Fruit fly (Drosophila melanogaster): ENCODE measurements around the gene Hsp23.
A peak's percentile ranks its signal among the peaks of the same experiment; 100 is the strongest.

Gene Hsp23

DNA sequence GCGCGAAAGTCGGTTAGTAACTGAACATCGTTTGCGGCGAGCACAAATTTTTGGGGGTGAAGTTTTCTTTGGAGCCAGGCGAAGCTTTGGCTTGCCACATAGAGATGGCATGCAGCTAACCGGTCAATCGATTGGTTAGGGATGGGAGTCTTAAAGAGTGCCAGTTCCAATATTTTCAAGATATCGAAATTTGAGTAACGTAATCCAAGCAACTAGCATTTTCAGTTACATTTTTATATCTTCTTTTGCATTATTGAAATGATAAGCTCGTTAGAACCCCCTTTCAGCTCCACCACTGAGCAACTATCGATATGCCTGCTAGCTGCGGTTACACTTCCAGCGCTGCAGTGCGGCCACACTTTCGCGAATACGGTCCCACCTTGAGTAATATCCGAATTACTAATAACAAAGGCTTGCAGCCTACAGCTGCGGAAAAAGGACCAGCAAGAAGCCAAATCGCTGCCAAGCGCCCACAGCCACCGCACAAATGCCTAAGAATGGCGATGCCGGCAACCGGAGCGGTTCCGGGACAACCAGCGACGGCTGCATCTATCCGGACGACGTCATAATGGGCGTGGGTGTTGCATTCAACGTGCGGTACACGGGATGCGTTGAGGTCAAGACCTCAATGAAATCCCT, 45.1 kb downstream of the Hsp23 start, which contains the start of the genes Atat and Shc (continued):
- TF ChIP-seq crp (GFP tag; optimal IDR thresholded peaks at IDR 0.05): peak in 1 of 2 experiments; percentile 77
- peak; percentile 93 for TF ChIP-seq Dll (GFP tag; IDR thresholded peaks at IDR 0.05; ENCODE audit: partially characterized antibody)
- TF ChIP-seq Hsf (GFP tag; optimal IDR thresholded peaks at IDR 0.05): peak; percentile 100
- TF ChIP-seq CHES-1-like (GFP tag; optimal IDR thresholded peaks at IDR 0.05): peak; percentile 100
- peak; percentile 16 to 80 for TF ChIP-seq insv (GFP tag; optimal IDR thresholded peaks at IDR 0.05)
- peak; percentile 98 for TF ChIP-seq aop (GFP tag; IDR thresholded peaks at IDR 0.05)
- TF ChIP-seq CG3995 (GFP tag; optimal IDR thresholded peaks at IDR 0.05): peak; percentile 88
- TF ChIP-seq E2f2 (GFP tag; IDR thresholded peaks at IDR 0.05): peak; percentile 86
- TF ChIP-seq CG7271 (tag; optimal IDR thresholded peaks at IDR 0.05): peak; percentile 96
- TF ChIP-seq amos (GFP tag; IDR thresholded peaks at IDR 0.05; ENCODE audit: partially characterized antibody): peak; percentile 88
- peak; percentile 99 for TF ChIP-seq Side (GFP tag; optimal IDR thresholded peaks at IDR 0.05)
- peak; percentile 85 for TF ChIP-seq abd-A (tag; optimal IDR thresholded peaks at IDR 0.05)
- TF ChIP-seq hb (GFP tag; IDR thresholded peaks at IDR 0.05; ENCODE audit: partially characterized antibody): peak; percentile 86
- peak; percentile 99 for TF ChIP-seq Atf6 (GFP tag; IDR thresholded peaks at IDR 0.05)
- peak; percentile 97 for TF ChIP-seq CG10979 (tag; optimal IDR thresholded peaks at IDR 0.05)
- TF ChIP-seq CG9727 (GFP tag; optimal IDR thresholded peaks at IDR 0.05): peak; percentile 99
- peak; percentile 96 for TF ChIP-seq CG18262 (tag; optimal IDR thresholded peaks at IDR 0.05)
- peak; percentile 100 for TF ChIP-seq slbo (GFP tag; IDR thresholded peaks at IDR 0.05)
- no peak for TF ChIP-seq pan (optimal IDR thresholded peaks at IDR 0.05)
- TF ChIP-seq pan (GFP tag; optimal IDR thresholded peaks at IDR 0.05 in 1 of 2, IDR thresholded peaks at IDR 0.05 in 1 of 2): peak in 1 of 2 experiments; percentile 99
- TF ChIP-seq CG2712 (tag; optimal IDR thresholded peaks at IDR 0.05): peak; percentile 98
- TF ChIP-seq ap (GFP tag; IDR thresholded peaks at IDR 0.05): peak; percentile 99
- TF ChIP-seq lmd (GFP tag; IDR thresholded peaks at IDR 0.05): peak; percentile 100
- peak; percentile 99 for TF ChIP-seq CG8089 (GFP tag; optimal IDR thresholded peaks at IDR 0.05)
- peak; percentile 100 for TF ChIP-seq CG9215 (GFP tag; IDR thresholded peaks at IDR 0.05)
- TF ChIP-seq CG16815 (GFP tag; optimal IDR thresholded peaks at IDR 0.05): peak; percentile 100
- peak; percentile 92 for TF ChIP-seq gcm (GFP tag; optimal IDR thresholded peaks at IDR 0.05)
- peak; percentile 99 for TF ChIP-seq gro (GFP tag; optimal IDR thresholded peaks at IDR 0.05)
- peak; percentile 91 for TF ChIP-seq Jarid2 (GFP tag; optimal IDR thresholded peaks at IDR 0.05)
- TF ChIP-seq CG33213 (GFP tag; optimal IDR thresholded peaks at IDR 0.05): peak; percentile 99
- TF ChIP-seq CG6175 (GFP tag; IDR thresholded peaks at IDR 0.05): peak; percentile 99
- TF ChIP-seq NFAT (GFP tag; IDR thresholded peaks at IDR 0.05): peak; percentile 100
- no peak for TF ChIP-seq br (optimal IDR thresholded peaks at IDR 0.05)
- TF ChIP-seq CG14014 (GFP tag; IDR thresholded peaks at IDR 0.05): peak; percentile 99
- peak; percentile 71; the same call in 1 of the 2 replicates for TF ChIP-seq bbx (GFP tag; IDR thresholded peaks at IDR 0.05; ENCODE audit: partially characterized antibody)
- TF ChIP-seq CG11085 (GFP tag; IDR thresholded peaks at IDR 0.05): peak; percentile 100
- TF ChIP-seq Hr39 (optimal IDR thresholded peaks at IDR 0.05): no peak
- peak; percentile 99 for TF ChIP-seq chm (GFP tag; IDR thresholded peaks at IDR 0.05)
- TF ChIP-seq CG3838 (GFP tag; optimal IDR thresholded peaks at IDR 0.05): peak; percentile 97
- peak; percentile 94 for TF ChIP-seq ftz-f1 (GFP tag; optimal IDR thresholded peaks at IDR 0.05)
- TF ChIP-seq CG14050 (GFP tag; IDR thresholded peaks at IDR 0.05): peak; percentile 99
- peak; percentile 99 for TF ChIP-seq CG10147 (GFP tag; optimal IDR thresholded peaks at IDR 0.05)
- TF ChIP-seq CG10274 (GFP tag; optimal IDR thresholded peaks at IDR 0.05): peak; percentile 95
- peak; percentile 90 for TF ChIP-seq CG6254 (GFP tag; optimal IDR thresholded peaks at IDR 0.05)
- TF ChIP-seq Xbp1 (GFP tag; optimal IDR thresholded peaks at IDR 0.05): peak; percentile 100
- TF ChIP-seq CG34224 (GFP tag; IDR thresholded peaks at IDR 0.05; ENCODE audit: partially characterized antibody): peak; percentile 86
- TF ChIP-seq Opbp (GFP tag; IDR thresholded peaks at IDR 0.05; ENCODE audit: partially characterized antibody): peak; percentile 89
- peak in 1 of 2 experiments; percentile 81 for TF ChIP-seq Hr78 (GFP tag; optimal IDR thresholded peaks at IDR 0.05)
- TF ChIP-seq cato (GFP tag; optimal IDR thresholded peaks at IDR 0.05; ENCODE audit: borderline replicate concordance): peak; percentile 99
- peak; percentile 100 for TF ChIP-seq CG7372 (GFP tag; IDR thresholded peaks at IDR 0.05)

Data from whole organism, embryonic.